Worm (Caenorhabditis elegans) whole organism, L3 larva: ENCODE results near the gene dhs-9.

ENCODE experiments used
- ama-1 ChIP-seq: fragments of 150-350 bp; optimal IDR thresholded peaks from 2 replicates; lab custom pipeline; 2018
- ceh-16 ChIP-seq: sonication (generic microtip); optimal IDR thresholded peaks from 2 replicates; lab custom pipeline; 2017; ENCODE audit warnings: missing biosample characterization, missing genetic modification characterization
- ceh-28 ChIP-seq: fragments of 150-350 bp; optimal IDR thresholded peaks from 2 replicates; lab custom pipeline; 2014; ENCODE audit warnings: missing biosample characterization, missing genetic modification reagents, missing genetic modification characterization
- egl-5 ChIP-seq: fragments of 150-350 bp; optimal IDR thresholded peaks from 2 replicates; lab custom pipeline; 2017; ENCODE audit warnings: missing biosample characterization, missing genetic modification reagents, missing genetic modification characterization, inconsistent platforms
- elt-2 ChIP-seq: sonication (generic microtip); optimal IDR thresholded peaks from 2 replicates; lab custom pipeline; 2016; ENCODE audit warnings: missing genetic modification reagents, mild to moderate bottlenecking, missing genetic modification characterization, missing compliant biosample characterization
- eor-1 ChIP-seq, 2 experiments: fragments of 150-350 bp; optimal IDR thresholded peaks; 2 replicates each; lab custom pipeline; 2014 to 2018; ENCODE audit warnings: missing biosample characterization in 2 of 2, missing genetic modification characterization in 2 of 2
- fkh-2 ChIP-seq: fragments of 150-350 bp; optimal IDR thresholded peaks from 2 replicates; lab custom pipeline; 2014; ENCODE audit warnings: missing biosample characterization, missing genetic modification reagents, missing genetic modification characterization
- jun-1 ChIP-seq: fragments of 150-350 bp; optimal IDR thresholded peaks from 2 replicates; lab custom pipeline; 2014; ENCODE audit warnings: missing biosample characterization, missing genetic modification reagents, missing genetic modification characterization
- lsy-12 ChIP-seq: sonication (generic microtip); optimal IDR thresholded peaks from 2 replicates; lab custom pipeline; 2016; ENCODE audit warnings: mild to moderate bottlenecking, missing genetic modification characterization, missing compliant biosample characterization
- nfya-1 ChIP-seq: sonication (generic microtip); optimal IDR thresholded peaks from 2 replicates; lab custom pipeline; 2017; ENCODE audit warnings: missing genetic modification characterization, mild to moderate bottlenecking, missing compliant biosample characterization, antibody characterized with exemption, moderate library complexity; ENCODE audit not compliant: insufficient read depth
- nhr-11 ChIP-seq: fragments of 150-350 bp; optimal IDR thresholded peaks from 2 replicates; lab custom pipeline; 2014; ENCODE audit warnings: missing biosample characterization, missing genetic modification characterization
- nhr-12 ChIP-seq: fragments of 150-350 bp; optimal IDR thresholded peaks from 2 replicates; lab custom pipeline; 2014; ENCODE audit warnings: missing biosample characterization, missing genetic modification characterization
- nhr-23 ChIP-seq: fragments of 150-350 bp; optimal IDR thresholded peaks from 2 replicates; lab custom pipeline; 2014; ENCODE audit warnings: missing biosample characterization, missing genetic modification reagents, missing genetic modification characterization
- nhr-237 ChIP-seq: fragments of 150-350 bp; optimal IDR thresholded peaks from 2 replicates; lab custom pipeline; 2014; ENCODE audit warnings: missing biosample characterization, missing genetic modification characterization
- nhr-25 ChIP-seq: sonication (generic microtip); optimal IDR thresholded peaks from 2 replicates; lab custom pipeline; 2017; ENCODE audit warnings: missing biosample characterization, missing genetic modification characterization
- nhr-43 ChIP-seq: sonication (generic microtip); optimal IDR thresholded peaks from 2 replicates; lab custom pipeline; 2016; ENCODE audit warnings: mild to moderate bottlenecking, missing genetic modification characterization, missing compliant biosample characterization; ENCODE audit not compliant: poor library complexity, severe bottlenecking
- nhr-67 ChIP-seq: fragments of 150-350 bp; optimal IDR thresholded peaks from 2 replicates; lab custom pipeline; 2014; ENCODE audit warnings: missing biosample characterization, missing genetic modification characterization
- nhr-77 ChIP-seq: fragments of 150-350 bp; optimal IDR thresholded peaks from 2 replicates; lab custom pipeline; 2014; ENCODE audit warnings: missing biosample characterization, missing genetic modification characterization
- pha-4 ChIP-seq: fragments of 150-350 bp; optimal IDR thresholded peaks from 2 replicates; lab custom pipeline; 2014; ENCODE audit warnings: missing biosample characterization, missing genetic modification reagents, missing genetic modification characterization
- pqm-1 ChIP-seq: fragments of 150-350 bp; optimal IDR thresholded peaks from 2 replicates; lab custom pipeline; 2017; ENCODE audit warnings: missing biosample characterization, missing genetic modification characterization, inconsistent platforms
- skn-1 ChIP-seq: fragments of 150-350 bp; optimal IDR thresholded peaks from 2 replicates; lab custom pipeline; 2014; ENCODE audit warnings: missing biosample characterization, missing genetic modification characterization
- snpc-4 ChIP-seq: fragments of 150-350 bp; optimal IDR thresholded peaks from 2 replicates; lab custom pipeline; 2014; ENCODE audit warnings: missing biosample characterization, missing genetic modification characterization
- zag-1 ChIP-seq: fragments of 150-350 bp; optimal IDR thresholded peaks from 2 replicates; lab custom pipeline; 2014; ENCODE audit warnings: missing biosample characterization, missing genetic modification characterization
- ztf-11 ChIP-seq: fragments of 150-350 bp; optimal IDR thresholded peaks from 2 replicates; lab custom pipeline; 2014; ENCODE audit warnings: missing biosample characterization, missing genetic modification characterization
- ztf-4 ChIP-seq: fragments of 150-350 bp; optimal IDR thresholded peaks from 2 replicates; lab custom pipeline; 2014; ENCODE audit warnings: missing biosample characterization, missing genetic modification characterization

dhs-9 gene

DNA sequence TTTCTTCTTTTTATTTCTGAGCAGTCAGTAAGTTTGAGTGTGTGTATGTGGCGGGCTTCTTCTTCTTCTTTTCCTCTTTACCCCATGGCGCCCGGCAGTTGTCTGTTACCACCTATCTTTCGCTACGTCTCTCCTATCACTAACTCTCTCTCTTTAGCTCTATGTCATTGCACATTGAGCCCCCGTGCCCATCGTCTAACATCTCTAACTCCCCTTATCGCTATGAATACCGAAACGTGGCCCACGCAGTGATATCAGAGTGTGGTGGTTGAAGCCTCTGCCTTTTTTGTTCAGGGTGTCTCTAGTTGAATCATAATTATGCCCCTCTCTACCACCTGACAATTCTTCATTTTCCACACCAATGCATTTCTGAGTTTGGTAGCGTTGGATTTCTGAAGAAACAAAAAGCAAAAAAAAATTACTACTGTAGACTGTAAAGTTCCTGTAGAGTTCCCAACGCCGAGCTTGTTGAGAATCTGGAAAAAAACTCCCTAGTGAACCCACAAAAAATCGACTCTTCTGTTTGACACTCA is 33.3 kb downstream of the dhs-9 start:
- peak; percentile 76 for TF ChIP-seq elt-2 (tag; lab: Kevin White, UChicago)
- TF ChIP-seq skn-1: no peak

DNA sequence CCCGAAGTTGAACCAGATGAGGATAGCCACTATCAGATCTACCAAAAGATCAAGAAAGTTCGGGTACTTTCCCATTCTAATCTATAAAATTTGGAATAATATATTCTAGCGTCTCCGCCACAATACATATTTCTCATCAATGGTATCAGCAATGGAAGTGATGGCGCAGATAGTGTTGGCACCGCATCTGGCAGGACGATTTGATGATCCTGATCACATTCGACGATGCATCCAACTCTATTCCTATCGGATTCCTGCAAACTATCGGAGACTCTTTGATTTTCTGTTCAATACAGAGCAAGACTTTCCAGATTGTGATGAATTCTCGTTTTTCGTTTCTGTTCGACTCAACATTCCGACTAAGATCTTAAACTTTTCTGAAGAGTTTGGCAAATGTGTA is 38.5 kb downstream of the dhs-9 start:
- TF ChIP-seq ceh-16 (tag; lab: Kevin White, UChicago) (no peak), nhr-25 (tag; lab: Kevin White, UChicago) (no peak), jun-1 (tag; lab: Kevin White, UChicago) (no peak), ceh-28 (tag; lab: Kevin White, UChicago) (no peak), eor-1 (tag; optimal IDR thresholded peaks at IDR 0.05; lab: Kevin White, UChicago) (no peak), snpc-4 (no peak), skn-1 (no peak), egl-5 (tag; lab: Kevin White, UChicago) (no peak), elt-2 (tag; lab: Kevin White, UChicago) (no peak), pqm-1 (tag; lab: Kevin White, UChicago) (no peak), nhr-11 (tag; lab: Kevin White, UChicago) (no peak), ama-1 (lab: Kevin White, UChicago) (no peak), nhr-43 (tag; lab: Kevin White, UChicago) (no peak)

DNA sequence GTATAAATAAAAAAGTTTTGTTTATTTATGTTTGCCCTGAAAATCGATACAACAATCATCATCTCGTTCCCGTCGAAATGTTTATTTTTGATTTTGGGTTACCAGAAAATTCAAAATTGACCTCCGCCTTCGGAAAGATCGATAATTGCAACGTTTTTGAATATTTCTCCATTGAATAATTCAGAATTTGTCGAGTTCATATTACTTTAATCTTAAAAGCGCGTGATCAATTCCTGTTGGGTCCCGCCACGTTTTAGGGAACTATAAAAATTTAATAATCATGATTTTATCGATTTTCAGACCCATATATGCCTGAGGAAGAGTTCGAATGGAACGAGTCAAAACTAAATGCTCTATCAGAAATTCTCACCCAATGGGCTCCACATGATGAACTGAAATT is 41.5 kb downstream of the dhs-9 start, which contains the start of gene sorf-2:
Gene sorf-2, plus strand, starts transcription at position 301 of the 400 bp plus-strand sequence.
- TF ChIP-seq nfya-1 (tag; lab: Kevin White, UChicago) (no peak), ztf-11 (tag; lab: Kevin White, UChicago) (no peak), fkh-2 (tag; lab: Kevin White, UChicago) (no peak), nhr-77 (tag; lab: Kevin White, UChicago) (no peak), nhr-67 (no peak), snpc-4 (no peak), ztf-4 (no peak), pha-4 (tag; lab: Kevin White, UChicago) (no peak), nhr-12 (tag; lab: Kevin White, UChicago) (no peak), nhr-237 (tag; lab: Kevin White, UChicago) (no peak), pqm-1 (tag; lab: Kevin White, UChicago) (no peak), zag-1 (no peak), nhr-23 (tag; lab: Kevin White, UChicago) (no peak)

DNA sequence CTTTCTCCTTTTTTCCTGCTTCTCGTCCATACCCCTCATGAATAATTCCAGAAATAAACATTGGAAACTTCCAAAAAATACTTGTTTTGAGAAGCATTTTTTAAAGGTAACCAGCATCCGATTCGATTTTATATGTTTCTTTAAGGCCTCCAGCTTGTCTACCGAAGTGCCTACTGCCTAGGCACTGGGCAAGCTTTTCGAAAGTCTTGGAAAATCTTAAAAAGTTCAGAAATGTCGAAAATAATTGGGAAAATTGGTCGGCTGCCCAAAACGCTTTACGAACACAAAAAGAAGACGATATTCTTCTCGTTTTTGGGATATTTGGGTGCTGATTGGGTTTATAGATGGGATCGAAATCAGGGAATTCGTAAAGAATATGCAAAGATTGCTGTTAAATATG is 46.2 kb downstream of the dhs-9 start, which contains the start of gene F52C9.3:
Gene F52C9.3, plus strand, starts transcription at position 225 of the 400 bp plus-strand sequence.
- no peak for TF ChIP-seq egl-5 (tag; lab: Kevin White, UChicago)
- TF ChIP-seq lsy-12 (tag; lab: Kevin White, UChicago): no peak
- TF ChIP-seq ztf-4: no peak
- TF ChIP-seq nhr-12 (tag; lab: Kevin White, UChicago): no peak
- TF ChIP-seq nhr-11 (tag; lab: Kevin White, UChicago): no peak

DNA sequence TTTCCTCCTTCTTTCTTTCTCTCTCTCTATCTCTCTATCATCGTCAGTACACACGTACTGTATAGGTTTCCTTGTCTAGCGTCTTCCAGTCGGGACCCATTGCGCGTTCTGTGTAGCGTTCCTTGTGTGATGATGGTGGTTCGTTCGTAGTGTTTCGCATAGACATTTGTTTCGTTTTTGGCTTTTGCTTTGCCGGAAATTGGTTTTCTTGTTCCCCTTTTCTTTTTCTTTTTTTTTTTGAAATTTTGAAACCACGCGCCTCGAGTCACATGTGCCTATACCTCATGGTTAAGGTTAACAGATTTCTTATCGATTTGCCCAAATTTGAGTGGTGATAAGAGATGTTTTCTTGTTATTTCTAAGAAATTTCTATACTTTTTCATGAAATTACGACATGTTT is 49.2 kb downstream of the dhs-9 start:
- TF ChIP-seq elt-2 (tag; lab: Kevin White, UChicago) (peak; percentile 49), pha-4 (tag; lab: Kevin White, UChicago) (peak; percentile 5), nhr-237 (tag; lab: Kevin White, UChicago) (no peak), pqm-1 (tag; lab: Kevin White, UChicago) (peak; percentile 61)
